Worm (Caenorhabditis elegans) whole organism, early embryonic: ENCODE data around the gene B0491.6.

Experiments used
- ama-1 ChIP-seq: fragments of 150-350 bp; optimal IDR thresholded peaks from 2 replicates; lab custom pipeline; 2014
- ceh-36 ChIP-seq: sonication (generic microtip); optimal IDR thresholded peaks from 2 replicates; lab custom pipeline; 2016; ENCODE audit warnings: missing genetic modification characterization, inconsistent platforms, missing compliant biosample characterization
- scrt-1 ChIP-seq: fragments of 200-800 bp; sonication (Bioruptor generic); IDR thresholded peaks from 2 replicates; pipeline ENCODE4 v1.3.6; 2022; ENCODE audit warnings: missing genetic modification characterization, missing compliant biosample characterization

ce11 chrII:11335670-11336069 is 12.5 kb downstream of the B0491.6 start:
- TF ChIP-seq scrt-1 (no peak), ama-1 (no peak), ceh-36 (tag; lab: Kevin White, UChicago) (no peak)
